Worm (Caenorhabditis elegans) whole organism, L4/young adult: ENCODE data around the gene Y55D5A.4.

Experiments
- W03F9.2 ChIP-seq: fragments of 150-350 bp; optimal IDR thresholded peaks from 2 replicates; lab custom pipeline; 2014; ENCODE audit warnings: missing biosample characterization, missing genetic modification characterization
- dao-5 ChIP-seq: sonication (generic microtip); optimal IDR thresholded peaks from 2 replicates; lab custom pipeline; 2016; ENCODE audit warnings: missing genotype, missing genetic modification characterization, moderate library complexity, missing compliant biosample characterization
- him-1 ChIP-seq: sonication (generic microtip); optimal IDR thresholded peaks from 2 replicates; lab custom pipeline; 2016; ENCODE audit warnings: missing genotype, missing genetic modification reagents, missing genetic modification characterization, missing compliant biosample characterization

Y55D5A.4 gene

DNA sequence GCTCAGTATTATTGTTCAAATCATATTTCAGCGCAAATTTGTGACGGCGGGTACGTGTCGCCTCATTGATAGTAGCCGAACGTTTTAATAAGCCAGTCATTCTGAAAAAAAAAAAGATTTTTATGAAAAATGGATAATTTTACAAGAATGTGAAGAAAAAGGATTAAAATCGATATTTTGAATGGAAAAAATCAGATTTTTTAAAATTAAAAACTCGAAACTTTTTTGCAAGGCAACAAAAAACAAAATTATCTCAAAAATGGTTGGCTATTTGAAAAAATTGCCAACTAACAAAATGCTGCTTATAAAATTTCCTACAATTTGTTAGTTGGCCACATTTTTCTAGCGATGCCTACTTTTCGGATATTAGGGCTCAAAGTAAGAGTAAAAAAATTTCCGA, at the start of gene Y55D5A.4:
Gene Y55D5A.4 (minus strand): TSS at position 101 of the 400 bp plus-strand sequence.
- TF ChIP-seq him-1 (tag; lab: Kevin White, UChicago) (no peak), W03F9.2 (tag; lab: Kevin White, UChicago) (no peak), dao-5 (no peak)

DNA sequence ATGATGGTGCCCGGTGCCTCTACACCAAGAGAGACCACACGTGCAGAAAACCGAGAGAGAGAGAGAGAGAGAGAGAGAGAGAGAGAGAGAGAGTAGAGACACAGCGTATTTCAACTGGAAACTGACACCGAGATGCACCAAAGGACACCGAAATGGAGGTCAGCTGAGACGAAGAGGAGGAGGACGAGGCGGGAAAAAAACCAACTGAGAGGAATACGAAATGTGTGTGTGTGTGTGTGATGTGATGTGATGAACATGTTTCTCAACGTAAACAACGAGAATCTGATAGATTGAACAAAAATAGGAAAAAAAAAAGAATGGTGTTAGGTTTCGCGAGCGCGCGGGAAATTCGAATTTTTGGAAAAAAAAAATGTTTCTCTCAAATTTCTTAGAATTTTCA, 47.5 kb upstream of the Y55D5A.4 start:
- TF ChIP-seq dao-5 = no peak
- TF ChIP-seq W03F9.2 (tag; lab: Kevin White, UChicago) = no peak
- TF ChIP-seq him-1 (tag; lab: Kevin White, UChicago) = no peak

DNA sequence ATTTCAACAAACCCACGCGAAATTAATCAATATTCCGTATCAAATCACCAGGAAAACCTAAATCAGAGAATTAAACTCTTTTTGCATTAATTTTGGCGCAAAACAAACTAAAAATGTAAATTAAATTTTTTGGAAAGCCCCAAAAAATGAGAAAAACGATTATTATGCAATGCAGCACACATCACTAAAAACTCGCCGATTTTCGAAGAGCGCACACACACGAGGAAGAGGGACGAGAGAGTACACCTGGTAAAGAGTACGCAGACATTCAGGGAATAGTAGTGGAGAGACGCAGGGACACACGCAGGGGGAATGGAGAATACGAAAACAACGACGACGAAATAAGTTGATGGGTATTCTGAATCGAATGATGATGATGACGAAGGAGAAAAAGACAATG, 46.1 kb upstream of the Y55D5A.4 start:
- TF ChIP-seq W03F9.2 (tag; lab: Kevin White, UChicago) = no peak
- TF ChIP-seq dao-5 = no peak
- no peak for TF ChIP-seq him-1 (tag; lab: Kevin White, UChicago)

DNA sequence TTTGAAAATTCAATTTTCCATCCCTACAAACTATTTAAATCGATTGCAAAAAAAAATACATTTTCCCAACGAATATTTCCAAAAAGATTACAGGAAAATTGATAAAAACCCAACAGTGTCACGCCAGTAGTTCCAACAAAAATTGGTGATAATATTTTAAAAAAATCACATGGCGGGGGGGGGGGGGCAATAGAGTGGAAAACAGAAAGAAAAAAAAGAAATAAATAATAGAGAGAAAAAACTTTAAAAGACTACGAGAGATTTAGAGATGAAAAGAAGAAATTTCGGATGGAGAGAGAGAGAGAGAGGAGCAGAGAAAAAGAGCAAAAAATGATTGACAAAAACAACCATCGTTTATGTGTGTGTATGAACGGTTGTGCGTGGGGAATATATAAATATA, 44.6 kb upstream of the Y55D5A.4 start:
- TF ChIP-seq him-1 (tag; lab: Kevin White, UChicago) = no peak
- TF ChIP-seq dao-5 = no peak
- no peak for TF ChIP-seq W03F9.2 (tag; lab: Kevin White, UChicago)

DNA sequence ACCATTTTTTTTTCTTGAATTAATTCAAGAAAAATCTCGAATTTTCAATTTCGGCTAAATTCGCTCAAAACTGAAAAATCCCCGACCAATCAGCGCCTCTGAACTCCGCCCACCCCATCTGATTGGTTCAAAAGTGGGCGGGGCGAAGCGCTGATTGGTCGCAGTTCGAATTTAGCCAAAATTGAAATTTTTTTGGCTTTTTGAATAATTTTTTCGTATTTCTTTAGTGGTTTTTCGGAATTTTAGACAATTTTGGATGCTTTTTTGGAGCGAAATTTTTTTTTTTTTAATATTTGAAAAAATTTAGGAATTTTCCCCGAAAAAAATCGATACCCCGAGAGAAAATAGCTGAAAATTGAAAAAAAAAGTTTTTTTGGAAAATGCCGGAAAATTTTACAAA, 44.1 kb upstream of the Y55D5A.4 start:
- TF ChIP-seq W03F9.2 (tag; lab: Kevin White, UChicago) (no peak), dao-5 (no peak), him-1 (tag; lab: Kevin White, UChicago) (no peak)

DNA sequence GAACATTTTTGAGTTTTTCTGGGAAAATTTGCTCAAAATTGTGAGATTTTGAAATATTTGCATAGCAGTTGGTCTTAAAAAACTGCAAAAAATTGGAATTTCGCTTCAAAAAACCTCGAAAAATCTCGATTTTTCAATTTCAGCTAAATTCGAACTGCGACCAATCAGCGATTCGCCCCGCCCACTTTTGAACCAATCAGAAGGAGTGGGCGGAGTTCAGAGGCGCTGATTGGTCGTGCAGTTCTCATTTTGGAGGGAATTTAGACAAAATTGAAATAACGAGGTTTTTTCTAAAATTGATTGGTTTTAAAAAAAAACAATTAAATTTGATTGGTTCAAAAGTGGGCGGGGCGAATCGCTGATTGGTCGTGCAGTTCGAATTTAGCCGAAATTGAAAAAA, 43.6 kb upstream of the Y55D5A.4 start:
- TF ChIP-seq him-1 (tag; lab: Kevin White, UChicago) (no peak), W03F9.2 (tag; lab: Kevin White, UChicago) (no peak)

DNA sequence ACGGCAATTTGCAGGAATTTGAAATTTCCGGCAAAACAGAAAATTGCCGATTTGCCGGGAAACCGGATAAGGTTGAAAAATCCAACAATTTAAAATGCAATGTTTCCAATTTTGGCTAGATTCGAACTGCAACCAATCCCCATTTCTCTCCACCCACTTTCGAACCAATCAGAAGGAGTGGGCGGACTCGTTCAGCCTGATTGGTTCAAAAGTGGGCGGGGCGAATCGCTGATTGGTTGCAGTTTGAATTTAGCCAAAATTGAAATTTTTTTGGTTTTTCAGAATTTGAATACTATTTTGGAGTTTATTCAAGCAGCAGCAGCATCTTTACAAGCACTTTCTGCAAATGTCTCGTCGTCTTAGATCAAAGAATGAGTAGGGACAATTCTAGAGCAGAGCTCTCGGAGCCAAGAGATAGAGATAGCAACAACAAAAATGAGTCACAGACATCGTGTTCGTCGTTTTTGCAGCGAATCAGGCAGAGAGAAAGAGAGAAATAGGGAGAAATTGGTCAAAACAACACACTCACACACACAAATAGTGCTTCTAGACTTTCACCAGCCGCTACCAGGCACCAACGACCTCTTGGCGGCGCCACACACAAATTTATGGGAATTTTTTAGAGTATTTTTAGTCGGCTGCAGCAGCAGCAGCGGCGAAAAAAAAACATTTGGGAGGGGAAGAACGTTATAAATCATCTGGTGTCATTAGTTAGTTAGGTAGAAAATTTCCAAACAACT, 41.3 kb upstream of the Y55D5A.4 start:
- TF ChIP-seq W03F9.2 (tag; lab: Kevin White, UChicago) = no peak
- no peak for TF ChIP-seq him-1 (tag; lab: Kevin White, UChicago)
- TF ChIP-seq dao-5 = no peak

DNA sequence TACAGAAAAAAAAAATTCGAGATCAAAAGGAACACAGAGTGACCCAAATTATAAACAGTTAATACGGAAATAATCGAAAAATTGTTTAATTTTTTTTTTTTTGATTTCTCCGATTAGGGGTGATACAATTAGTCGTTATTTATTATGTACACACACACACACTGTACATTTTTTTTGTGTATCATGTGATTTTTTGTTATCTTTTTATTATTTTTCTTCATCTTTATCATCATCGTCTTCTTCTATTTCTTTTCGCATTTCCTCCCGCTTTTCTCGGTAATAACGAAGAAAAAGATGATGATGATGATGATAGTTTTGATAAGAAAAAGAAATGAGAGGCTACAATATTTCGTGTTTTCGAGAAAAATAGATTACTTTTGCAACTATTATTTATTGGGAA, 40.0 kb upstream of the Y55D5A.4 start:
- TF ChIP-seq him-1 (tag; lab: Kevin White, UChicago) (no peak), W03F9.2 (tag; lab: Kevin White, UChicago) (no peak), dao-5 (no peak)

DNA sequence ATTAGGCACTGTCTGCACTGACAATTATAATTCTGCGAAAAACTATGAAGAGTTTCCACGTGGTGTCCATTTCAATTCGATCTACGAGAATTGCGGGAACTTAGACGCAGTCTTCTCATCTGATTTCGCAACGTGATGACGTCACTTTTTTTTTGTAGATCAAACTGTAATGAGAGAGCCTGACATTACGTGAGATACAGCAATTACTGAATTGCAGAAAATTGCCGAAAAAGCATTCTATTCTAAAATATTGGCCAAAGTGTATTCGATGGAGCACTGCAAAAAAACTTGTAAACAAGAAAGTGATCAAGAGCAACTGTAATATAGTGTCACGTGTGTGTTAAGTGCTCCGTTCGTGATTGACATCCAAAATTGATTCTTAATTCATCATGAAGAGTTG, 36.8 kb upstream of the Y55D5A.4 start:
- TF ChIP-seq dao-5 (no peak), W03F9.2 (tag; lab: Kevin White, UChicago) (no peak), him-1 (tag; lab: Kevin White, UChicago) (no peak)

DNA sequence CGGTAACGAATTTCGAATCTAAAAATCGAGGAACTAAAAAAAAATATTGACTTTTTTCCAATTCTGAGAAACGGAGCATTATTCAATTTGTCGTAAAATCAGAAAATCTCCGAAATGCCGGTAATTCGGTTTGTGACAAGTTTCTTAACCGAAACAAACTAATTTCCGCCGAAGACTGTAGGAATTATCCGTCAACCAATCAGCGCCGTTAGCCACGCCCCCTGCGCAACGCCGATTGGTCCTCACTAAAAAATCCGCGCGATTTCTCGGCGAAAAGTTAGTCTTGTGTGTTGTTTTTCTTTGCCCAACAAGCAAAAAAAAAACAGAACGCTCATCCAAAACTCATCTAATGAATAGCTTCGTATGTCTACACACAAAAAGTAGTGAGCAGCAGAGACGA, 30.2 kb upstream of the Y55D5A.4 start:
- TF ChIP-seq dao-5 (no peak), W03F9.2 (tag; lab: Kevin White, UChicago) (no peak), him-1 (tag; lab: Kevin White, UChicago) (no peak)

DNA sequence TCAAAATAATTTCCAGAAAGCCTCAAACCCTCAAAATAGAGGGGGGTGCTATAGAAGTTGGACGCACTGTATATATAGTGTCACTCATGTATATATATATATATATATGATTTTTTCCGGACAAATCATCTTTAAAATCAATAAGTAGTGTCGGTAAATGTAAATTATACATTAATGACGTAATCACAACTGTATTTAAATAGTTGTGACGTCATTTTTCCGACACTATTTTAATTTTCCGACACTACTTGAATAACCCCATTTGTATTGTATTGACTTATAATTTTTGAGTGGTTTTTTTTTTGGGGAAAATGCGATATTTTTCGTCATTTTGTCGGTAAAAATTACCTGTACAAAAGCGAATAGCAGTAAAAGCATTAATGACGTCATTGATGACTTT, 29.0 kb upstream of the Y55D5A.4 start:
- TF ChIP-seq dao-5 (no peak), W03F9.2 (tag; lab: Kevin White, UChicago) (no peak), him-1 (tag; lab: Kevin White, UChicago) (no peak)

DNA sequence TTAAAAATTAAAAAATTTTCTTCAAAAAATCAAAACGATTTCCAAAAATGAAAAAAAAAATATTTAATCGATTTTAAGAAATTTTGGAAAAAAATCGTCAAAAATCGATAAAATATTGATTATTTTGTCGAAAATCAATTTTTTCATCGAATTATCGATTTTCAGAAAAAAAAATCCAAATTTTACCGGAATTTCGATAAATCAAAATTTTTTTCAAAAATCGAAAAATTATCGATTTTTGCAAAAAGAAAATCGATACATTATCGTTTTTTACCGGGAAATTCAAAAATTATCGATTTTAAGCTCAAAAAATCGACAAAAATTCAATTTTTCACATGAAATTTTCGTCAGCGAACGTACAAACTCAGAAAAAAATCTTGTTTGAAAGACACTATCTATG, 5.4 kb upstream of the Y55D5A.4 start:
- TF ChIP-seq dao-5 (no peak), him-1 (tag; lab: Kevin White, UChicago) (no peak), W03F9.2 (tag; lab: Kevin White, UChicago) (no peak)

DNA sequence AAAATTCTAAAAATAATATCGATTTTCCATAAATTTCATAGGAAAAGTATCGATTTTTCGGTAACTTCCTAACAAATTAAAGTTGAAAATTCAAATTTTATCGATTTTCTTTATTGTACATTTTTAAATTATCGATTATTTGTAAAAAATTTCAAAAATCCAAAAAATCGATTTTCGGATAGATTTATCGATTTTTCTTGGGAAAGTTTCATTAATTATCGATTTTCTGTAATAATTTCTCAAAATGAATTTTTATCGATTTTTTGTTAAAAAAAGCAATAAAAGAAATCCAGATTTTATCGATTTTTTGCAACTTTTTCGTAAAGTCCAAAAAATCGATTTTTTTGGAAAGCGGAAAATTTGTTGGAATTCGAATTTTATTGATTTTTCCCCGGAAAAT, 4.1 kb upstream of the Y55D5A.4 start:
- no peak for TF ChIP-seq W03F9.2 (tag; lab: Kevin White, UChicago)
- TF ChIP-seq dao-5 = no peak
- TF ChIP-seq him-1 (tag; lab: Kevin White, UChicago) = no peak

DNA sequence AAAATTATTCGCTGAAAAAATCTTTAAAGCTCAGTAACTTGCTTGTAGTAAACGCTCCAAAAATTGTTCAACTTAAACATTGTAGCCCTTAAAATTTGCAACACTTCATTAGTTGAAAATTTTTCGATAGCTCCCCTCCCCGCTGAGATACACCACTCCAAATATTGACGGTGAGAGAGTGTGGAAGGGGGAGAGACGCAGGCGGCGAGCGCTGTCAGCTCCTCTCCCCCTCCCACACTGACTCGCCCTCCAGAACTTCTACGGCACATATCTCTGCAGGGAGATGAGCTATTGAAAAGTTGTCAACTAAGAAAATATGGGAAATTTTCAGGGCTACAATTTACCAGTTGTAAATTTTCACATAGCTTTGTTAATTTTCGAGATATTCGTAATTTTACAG, 2.4 kb upstream of the Y55D5A.4 start:
- TF ChIP-seq W03F9.2 (tag; lab: Kevin White, UChicago) = no peak
- TF ChIP-seq dao-5 = no peak
- TF ChIP-seq him-1 (tag; lab: Kevin White, UChicago) = no peak

DNA sequence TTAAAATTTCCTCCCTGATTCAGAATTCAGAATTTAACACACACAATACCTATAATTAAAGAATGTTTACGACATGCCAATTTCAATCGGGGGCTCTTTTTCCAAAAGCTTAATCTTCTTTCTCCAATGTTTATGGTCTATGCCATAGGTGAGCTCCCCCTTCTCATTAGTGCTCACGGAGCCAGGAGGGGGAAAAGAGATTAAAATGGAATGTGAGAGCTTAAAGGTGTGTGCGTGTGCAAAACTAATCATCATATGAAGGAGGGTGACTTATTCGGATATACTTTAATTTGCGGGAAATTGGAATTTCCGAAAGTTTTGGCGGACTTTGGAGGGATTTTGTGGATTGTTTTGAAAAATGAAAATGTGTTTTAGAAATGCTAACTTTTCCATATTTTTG, 6.8 kb downstream of the Y55D5A.4 start:
- TF ChIP-seq dao-5 = no peak
- TF ChIP-seq him-1 (tag; lab: Kevin White, UChicago) = no peak
- no peak for TF ChIP-seq W03F9.2 (tag; lab: Kevin White, UChicago)
